Worm (Caenorhabditis elegans) whole organism, late embryonic: ENCODE results near the gene T16H12.2.
A peak's percentile ranks its signal among the peaks of the same experiment; 100 is the strongest.

Experiments used
- C08G9.2 ChIP-seq: sonication (generic microtip); optimal IDR thresholded peaks from 2 replicates; lab custom pipeline; 2016; ENCODE audit warnings: mild to moderate bottlenecking, missing genetic modification characterization, moderate library complexity, missing compliant biosample characterization
- F13H6.1 ChIP-seq: sonication (generic microtip); optimal IDR thresholded peaks from 2 replicates; lab custom pipeline; 2016; ENCODE audit warnings: missing genetic modification characterization, missing compliant biosample characterization
- K09A11.1 ChIP-seq: sonication (generic microtip); optimal IDR thresholded peaks from 2 replicates; lab custom pipeline; 2017; ENCODE audit warnings: antibody characterized with exemption, mild to moderate bottlenecking, missing genetic modification characterization, missing compliant biosample characterization; ENCODE audit not compliant: insufficient read depth
- T23F11.4 ChIP-seq: fragments of 200-800 bp; sonication (Bioruptor generic); optimal IDR thresholded peaks from 2 replicates; lab custom pipeline; 2018; ENCODE audit warnings: mild to moderate bottlenecking, missing genetic modification characterization, missing compliant biosample characterization
- ahr-1 ChIP-seq: sonication (generic microtip); optimal IDR thresholded peaks from 2 replicates; lab custom pipeline; 2016; ENCODE audit warnings: missing genetic modification characterization, missing compliant biosample characterization
- ama-1 ChIP-seq: fragments of 150-350 bp; optimal IDR thresholded peaks from 2 replicates; lab custom pipeline; 2014
- ceh-14 ChIP-seq: sonication (generic microtip); optimal IDR thresholded peaks from 2 replicates; lab custom pipeline; 2016; ENCODE audit warnings: missing genotype, missing genetic modification characterization, missing compliant biosample characterization
- ceh-18 ChIP-seq: sonication (generic microtip); optimal IDR thresholded peaks from 2 replicates; lab custom pipeline; 2016; ENCODE audit warnings: missing genetic modification characterization, missing compliant biosample characterization
- ceh-19 ChIP-seq: fragments of 200-800 bp; sonication (Bioruptor generic); optimal IDR thresholded peaks from 2 replicates; lab custom pipeline; 2018; ENCODE audit warnings: mild to moderate bottlenecking, missing genetic modification characterization, missing compliant biosample characterization
- ceh-2 ChIP-seq: sonication (generic microtip); optimal IDR thresholded peaks from 2 replicates; lab custom pipeline; 2016; ENCODE audit warnings: missing genotype, missing genetic modification characterization, missing compliant biosample characterization
- ceh-22 ChIP-seq: sonication (generic microtip); optimal IDR thresholded peaks from 2 replicates; lab custom pipeline; 2017; ENCODE audit warnings: missing biosample characterization, missing genetic modification characterization
- ceh-24 ChIP-seq: sonication (generic microtip); optimal IDR thresholded peaks from 2 replicates; lab custom pipeline; 2016; ENCODE audit warnings: mild to moderate bottlenecking, missing genetic modification characterization, missing compliant biosample characterization
- ceh-31 ChIP-seq: sonication (generic microtip); optimal IDR thresholded peaks from 2 replicates; lab custom pipeline; 2016; ENCODE audit warnings: missing genetic modification characterization, missing compliant biosample characterization
- ceh-34 ChIP-seq: sonication (generic microtip); optimal IDR thresholded peaks from 2 replicates; lab custom pipeline; 2016; ENCODE audit warnings: mild to moderate bottlenecking, missing genetic modification characterization, missing compliant biosample characterization
- ceh-48 ChIP-seq: sonication (generic microtip); optimal IDR thresholded peaks from 2 replicates; lab custom pipeline; 2016; ENCODE audit warnings: missing genetic modification characterization, inconsistent platforms, missing compliant biosample characterization
- ceh-6 ChIP-seq: fragments of 200-800 bp; sonication (Bioruptor generic); optimal IDR thresholded peaks from 2 replicates; lab custom pipeline; 2018; ENCODE audit warnings: mild to moderate bottlenecking, missing genetic modification characterization, missing compliant biosample characterization
- dmd-4 ChIP-seq: sonication (generic microtip); optimal IDR thresholded peaks from 2 replicates; lab custom pipeline; 2016; ENCODE audit warnings: borderline replicate concordance, missing genetic modification characterization, missing compliant biosample characterization
- elt-4 ChIP-seq: sonication (generic microtip); optimal IDR thresholded peaks from 2 replicates; lab custom pipeline; 2016; ENCODE audit warnings: missing genetic modification characterization, missing compliant biosample characterization
- ets-4 ChIP-seq: sonication (generic microtip); optimal IDR thresholded peaks from 2 replicates; lab custom pipeline; 2016; ENCODE audit warnings: missing genetic modification characterization, missing compliant biosample characterization
- eyg-1 ChIP-seq: sonication (generic microtip); optimal IDR thresholded peaks from 2 replicates; lab custom pipeline; 2016; ENCODE audit warnings: missing genotype, missing genetic modification characterization, missing compliant biosample characterization
- fax-1 ChIP-seq: sonication (generic microtip); optimal IDR thresholded peaks from 2 replicates; lab custom pipeline; 2016; ENCODE audit warnings: missing genotype, missing genetic modification characterization, missing compliant biosample characterization
- gmeb-2 ChIP-seq: sonication (generic microtip); optimal IDR thresholded peaks from 2 replicates; lab custom pipeline; 2016; ENCODE audit warnings: missing genetic modification characterization, inconsistent platforms, missing compliant biosample characterization
- hlh-13 ChIP-seq: fragments of 200-800 bp; sonication (Bioruptor generic); optimal IDR thresholded peaks from 2 replicates; lab custom pipeline; 2018; ENCODE audit warnings: mild to moderate bottlenecking, missing genetic modification characterization, missing compliant biosample characterization
- hlh-15 ChIP-seq: sonication (generic microtip); optimal IDR thresholded peaks from 2 replicates; lab custom pipeline; 2016; ENCODE audit warnings: missing genetic modification characterization, missing compliant biosample characterization
- hlh-30 ChIP-seq: sonication (generic microtip); optimal IDR thresholded peaks from 2 replicates; lab custom pipeline; 2017; ENCODE audit warnings: antibody characterized with exemption, missing genetic modification characterization, missing compliant biosample characterization; ENCODE audit not compliant: insufficient read depth
- hlh-6 ChIP-seq: sonication (generic microtip); optimal IDR thresholded peaks from 2 replicates; lab custom pipeline; 2016; ENCODE audit warnings: missing genotype, missing genetic modification characterization, missing compliant biosample characterization
- hlh-8 ChIP-seq: sonication (generic microtip); optimal IDR thresholded peaks from 2 replicates; lab custom pipeline; 2016; ENCODE audit warnings: missing genotype, missing genetic modification characterization, missing compliant biosample characterization
- lim-6 ChIP-seq: sonication (generic microtip); optimal IDR thresholded peaks from 2 replicates; lab custom pipeline; 2016; ENCODE audit warnings: missing genetic modification characterization, missing compliant biosample characterization
- lin-11 ChIP-seq: fragments of 200-800 bp; sonication (Bioruptor generic); optimal IDR thresholded peaks from 2 replicates; lab custom pipeline; 2018; ENCODE audit warnings: mild to moderate bottlenecking, missing genetic modification characterization, missing compliant biosample characterization
- mec-3 ChIP-seq: sonication (generic microtip); optimal IDR thresholded peaks from 2 replicates; lab custom pipeline; 2016; ENCODE audit warnings: borderline replicate concordance, missing genetic modification characterization, missing compliant biosample characterization
- nhr-11 ChIP-seq: fragments of 150-350 bp; optimal IDR thresholded peaks from 2 replicates; lab custom pipeline; 2014; ENCODE audit warnings: missing biosample characterization, missing genetic modification characterization
- odd-2 ChIP-seq: sonication (generic microtip); optimal IDR thresholded peaks from 2 replicates; lab custom pipeline; 2017; ENCODE audit warnings: antibody characterized with exemption, mild to moderate bottlenecking, missing genetic modification characterization, missing compliant biosample characterization
- pag-3 ChIP-seq: sonication (generic microtip); optimal IDR thresholded peaks from 2 replicates; lab custom pipeline; 2016; ENCODE audit warnings: missing compliant biosample characterization, missing genetic modification characterization, borderline replicate concordance
- pat-9 ChIP-seq: fragments of 200-800 bp; sonication (Bioruptor generic); optimal IDR thresholded peaks from 2 replicates; lab custom pipeline; 2018; ENCODE audit warnings: mild to moderate bottlenecking, missing genetic modification characterization, moderate library complexity, missing compliant biosample characterization
- pha-2 ChIP-seq: sonication (generic microtip); optimal IDR thresholded peaks from 2 replicates; lab custom pipeline; 2017; ENCODE audit warnings: mild to moderate bottlenecking, missing genetic modification characterization, missing compliant biosample characterization
- pha-4 ChIP-seq: fragments of 150-350 bp; optimal IDR thresholded peaks from 2 replicates; lab custom pipeline; 2018; ENCODE audit warnings: missing biosample characterization, missing genetic modification reagents, missing genetic modification characterization
- pros-1 ChIP-seq: fragments of 150-350 bp; optimal IDR thresholded peaks from 2 replicates; lab custom pipeline; 2014; ENCODE audit warnings: missing biosample characterization, missing genetic modification reagents, missing genetic modification characterization
- ref-2 ChIP-seq: sonication (generic microtip); optimal IDR thresholded peaks from 2 replicates; lab custom pipeline; 2016; ENCODE audit warnings: missing genetic modification characterization, missing compliant biosample characterization
- sdc-2 ChIP-seq: sonication (generic microtip); optimal IDR thresholded peaks from 2 replicates; lab custom pipeline; 2016; ENCODE audit warnings: missing genotype, missing genetic modification characterization, missing compliant biosample characterization
- sox-2 ChIP-seq: fragments of 200-800 bp; sonication (Bioruptor generic); IDR thresholded peaks from 2 replicates; pipeline ENCODE4 v1.3.6; 2022; ENCODE audit warnings: missing genetic modification reagents, missing genetic modification characterization, missing compliant biosample characterization
- syd-9 ChIP-seq: sonication (generic microtip); optimal IDR thresholded peaks from 2 replicates; lab custom pipeline; 2016; ENCODE audit warnings: mild to moderate bottlenecking, missing genetic modification characterization, moderate library complexity, missing compliant biosample characterization
- tbx-7 ChIP-seq: sonication (generic microtip); optimal IDR thresholded peaks from 2 replicates; lab custom pipeline; 2016; ENCODE audit warnings: missing genotype, missing genetic modification characterization, missing compliant biosample characterization
- ttx-3 ChIP-seq: sonication (generic microtip); optimal IDR thresholded peaks from 2 replicates; lab custom pipeline; 2016; ENCODE audit warnings: missing genetic modification reagents, missing genetic modification characterization, missing compliant biosample characterization
- unc-42 ChIP-seq: sonication (generic microtip); optimal IDR thresholded peaks from 2 replicates; lab custom pipeline; 2016; ENCODE audit warnings: missing genotype, missing genetic modification characterization, missing compliant biosample characterization
- unc-55 ChIP-seq: sonication (generic microtip); optimal IDR thresholded peaks from 2 replicates; lab custom pipeline; 2017; ENCODE audit warnings: missing biosample characterization, missing genetic modification reagents, missing genetic modification characterization
- unc-86 ChIP-seq: sonication (generic microtip); optimal IDR thresholded peaks from 2 replicates; lab custom pipeline; 2016; ENCODE audit warnings: missing genetic modification characterization, missing compliant biosample characterization

The T16H12.2 gene

DNA sequence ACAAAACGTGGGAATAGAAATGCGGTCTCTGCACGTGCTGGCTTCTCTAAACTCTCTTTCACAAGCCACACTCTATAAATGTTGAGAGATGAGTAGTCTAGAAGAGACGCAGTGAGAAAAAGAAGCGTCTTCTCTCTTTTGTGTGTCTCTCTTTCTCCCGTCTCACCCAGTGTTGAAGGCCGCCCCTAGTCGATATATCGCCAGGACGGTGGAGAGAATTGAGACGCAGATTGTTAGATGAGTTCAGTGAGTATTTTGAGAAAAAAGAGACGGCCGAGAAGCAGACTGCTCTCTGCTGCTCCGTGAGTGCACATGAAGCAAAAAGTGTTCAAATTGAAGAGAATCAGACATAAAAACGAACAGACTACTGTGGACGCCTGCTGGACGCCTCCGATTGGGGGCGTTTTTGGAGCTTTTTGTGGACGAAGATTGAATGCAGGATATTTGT, 10.5 kb downstream of the T16H12.2 start (continued):
- no peak for TF ChIP-seq hlh-6
- no peak for TF ChIP-seq ceh-24 (tag; lab: Kevin White, UChicago)
- no peak for TF ChIP-seq hlh-13 (GFP tag; lab: Kevin White, UChicago)
- TF ChIP-seq gmeb-2 (tag; lab: Kevin White, UChicago): no peak
- no peak for TF ChIP-seq fax-1 (tag; lab: Kevin White, UChicago)
- TF ChIP-seq ama-1 (lab: Kevin White, UChicago): no peak
- no peak; the same call in 1 of the 2 replicates for TF ChIP-seq sox-2 (GFP tag; lab: Robert Waterston, UW)
- TF ChIP-seq lin-11 (tag; lab: Kevin White, UChicago): no peak
- peak; percentile 67 for TF ChIP-seq pros-1 (tag; lab: Kevin White, UChicago)
- no peak for TF ChIP-seq syd-9 (tag; lab: Kevin White, UChicago)
- peak; percentile 46 for TF ChIP-seq sdc-2 (tag; lab: Kevin White, UChicago)
- no peak for TF ChIP-seq unc-86 (tag; lab: Kevin White, UChicago)
- no peak for TF ChIP-seq dmd-4
- peak; percentile 92 for TF ChIP-seq ceh-31 (tag; lab: Kevin White, UChicago)
- no peak for TF ChIP-seq nhr-11 (tag; lab: Kevin White, UChicago)
- TF ChIP-seq pat-9: no peak
- TF ChIP-seq, all 69 proteins: peak for 24

DNA sequence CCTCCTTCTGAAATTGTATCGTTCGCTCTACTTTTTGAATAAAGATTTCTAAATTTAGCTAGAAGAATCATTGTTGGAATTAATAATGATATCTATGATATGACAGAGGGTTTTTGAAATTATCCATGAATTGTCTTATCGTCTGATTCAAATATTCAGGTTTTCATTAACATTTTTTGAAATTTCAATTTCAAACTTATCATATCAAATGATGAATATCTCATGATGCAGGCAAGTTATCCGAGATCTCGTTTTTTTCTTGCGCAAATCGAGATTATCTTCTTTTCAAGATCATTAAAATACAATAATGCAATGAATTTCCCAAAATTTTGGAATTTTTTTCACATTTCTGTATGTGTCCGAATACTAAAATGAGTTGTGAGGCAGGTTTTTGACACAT, 11.9 kb downstream of the T16H12.2 start, which contains the start of gene spop-1:
spop-1 (minus strand) TSS at position 101 of the 400 bp plus-strand sequence.
- TF ChIP-seq ceh-14 (tag; lab: Kevin White, UChicago): no peak
- no peak for TF ChIP-seq pat-9
- no peak for TF ChIP-seq ceh-2
- TF ChIP-seq ahr-1 (tag; lab: Kevin White, UChicago): no peak
- TF ChIP-seq pha-4: no peak
- TF ChIP-seq odd-2 (tag; lab: Kevin White, UChicago): no peak
- TF ChIP-seq hlh-8 (tag; lab: Kevin White, UChicago): no peak
- no peak for TF ChIP-seq ttx-3 (tag; lab: Kevin White, UChicago)
- no peak for TF ChIP-seq ets-4 (tag; lab: Kevin White, UChicago)
- no peak for TF ChIP-seq hlh-6
- TF ChIP-seq hlh-13 (GFP tag; lab: Kevin White, UChicago): no peak
- TF ChIP-seq unc-86 (tag; lab: Kevin White, UChicago): no peak
- no peak for TF ChIP-seq pag-3 (tag; lab: Kevin White, UChicago)
- no peak for TF ChIP-seq eyg-1 (tag; lab: Kevin White, UChicago)
- TF ChIP-seq ceh-19 (GFP tag; lab: Kevin White, UChicago): no peak
- no peak for TF ChIP-seq hlh-30 (tag; lab: Kevin White, UChicago)
- TF ChIP-seq F13H6.1 (tag; lab: Kevin White, UChicago): no peak

DNA sequence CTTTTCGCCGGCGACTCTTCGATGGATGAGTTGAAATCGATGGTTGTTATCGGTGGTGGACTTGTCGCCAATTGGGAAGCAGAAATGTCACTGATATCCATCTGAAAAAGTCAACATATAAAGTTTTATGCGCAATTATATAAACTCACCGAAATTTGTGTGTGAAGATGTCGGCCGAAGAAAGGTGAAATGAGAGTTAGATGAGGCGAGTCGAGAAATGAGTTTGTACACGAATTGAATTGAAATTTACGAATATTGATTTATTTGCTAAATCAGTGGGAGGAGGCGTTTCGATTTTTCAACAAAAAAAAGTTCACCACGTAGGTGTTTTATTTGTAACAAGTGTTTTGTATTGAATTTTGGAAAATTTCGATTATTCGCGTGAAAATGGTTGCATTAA, 15.3 kb downstream of the T16H12.2 start, which contains the start of gene kel-10:
kel-10 (minus strand) TSS at position 101 of the 400 bp plus-strand sequence.
- TF ChIP-seq elt-4 (tag; lab: Kevin White, UChicago) (no peak), sdc-2 (tag; lab: Kevin White, UChicago) (no peak), pag-3 (tag; lab: Kevin White, UChicago) (no peak), C08G9.2 (tag; lab: Kevin White, UChicago) (no peak), ceh-34 (tag; lab: Kevin White, UChicago) (no peak), unc-86 (tag; lab: Kevin White, UChicago) (no peak), syd-9 (tag; lab: Kevin White, UChicago) (no peak), ceh-6 (no peak), K09A11.1 (no peak), ceh-2 (no peak)

DNA sequence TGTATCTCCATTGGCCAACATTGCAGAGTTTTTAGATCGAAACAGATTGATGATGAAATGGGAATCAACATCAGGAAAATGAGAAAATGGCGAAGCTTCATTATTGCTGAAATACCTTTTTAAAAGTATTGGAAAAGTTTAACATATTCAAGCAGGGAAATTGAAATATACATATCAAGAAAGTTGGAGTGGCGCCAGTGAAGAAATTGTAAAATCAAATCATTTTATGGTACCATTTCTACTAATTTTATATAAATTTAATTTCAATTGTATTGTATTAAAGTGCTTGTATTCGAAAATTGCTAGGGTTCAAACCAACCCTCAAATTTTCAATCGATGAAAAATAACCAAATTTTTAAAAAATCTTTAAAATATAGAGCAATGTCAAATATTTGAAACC, 20.3 kb downstream of the T16H12.2 start, which contains the start of gene srt-55:
srt-55 (minus strand) TSS at position 101 of the 400 bp plus-strand sequence.
- TF ChIP-seq tbx-7 (no peak), lin-11 (tag; lab: Kevin White, UChicago) (no peak), ceh-22 (no peak), lim-6 (tag; lab: Kevin White, UChicago) (no peak), T23F11.4 (GFP tag; lab: Kevin White, UChicago) (no peak), hlh-15 (tag; lab: Kevin White, UChicago) (no peak), ceh-48 (tag; lab: Kevin White, UChicago) (no peak), pha-2 (no peak), nhr-11 (tag; lab: Kevin White, UChicago) (no peak), mec-3 (tag; lab: Kevin White, UChicago) (no peak), ceh-18 (tag; lab: Kevin White, UChicago) (no peak), ceh-14 (tag; lab: Kevin White, UChicago) (no peak), ref-2 (tag; lab: Kevin White, UChicago) (no peak), unc-42 (tag; lab: Kevin White, UChicago) (no peak), pat-9 (no peak), pha-4 (no peak), unc-55 (GFP tag; lab: Kevin White, UChicago) (no peak), syd-9 (tag; lab: Kevin White, UChicago) (no peak), unc-86 (tag; lab: Kevin White, UChicago) (no peak)
